Fruit fly (Drosophila melanogaster) whole organism, embryonic: ENCODE measurements around the gene CHES-1-like.
A peak's percentile ranks its signal among the peaks of the same experiment; 100 is the strongest.

ENCODE experiments used
- ATbp ChIP-seq: fragments of 200-800 bp; sonication (Bioruptor generic); optimal IDR thresholded peaks from 2 replicates; lab custom pipeline; 2017; ENCODE audit warnings: missing biosample characterization, mild to moderate bottlenecking, missing genetic modification characterization, missing genetic modification reagents
- B-H1 ChIP-seq: fragments of 200-800 bp; sonication (Bioruptor generic); IDR thresholded peaks from 3 replicates; pipeline ENCODE4 v1.3.6; 2022; ENCODE audit warnings: missing biosample characterization, missing genetic modification characterization
- CG1024 ChIP-seq: fragments of 200-800 bp; sonication (Bioruptor generic); IDR thresholded peaks from 2 replicates; pipeline ENCODE4 v1.3.6; 2022; ENCODE audit warnings: missing biosample characterization, missing genetic modification characterization
- CG10431 ChIP-seq: fragments of 200-800 bp; sonication (Bioruptor generic); optimal IDR thresholded peaks from 3 replicates; lab custom pipeline; 2018; ENCODE audit warnings: missing biosample characterization, mild to moderate bottlenecking, missing genetic modification characterization
- CG11456 ChIP-seq: fragments of 200-800 bp; sonication (Bioruptor generic); IDR thresholded peaks from 3 replicates; pipeline ENCODE4 v1.3.6; 2022; ENCODE audit warnings: missing biosample characterization, missing genetic modification characterization
- CG11723 ChIP-seq: fragments of 200-800 bp; sonication (Bioruptor generic); optimal IDR thresholded peaks from 2 replicates; lab custom pipeline; 2017; ENCODE audit warnings: missing biosample characterization, mild to moderate bottlenecking, missing genetic modification characterization
- CG12104 ChIP-seq: fragments of 200-800 bp; sonication (Bioruptor generic); optimal IDR thresholded peaks from 3 replicates; lab custom pipeline; 2016; ENCODE audit warnings: missing biosample characterization, missing genetic modification characterization
- CG12769 ChIP-seq: fragments of 200-800 bp; sonication (Bioruptor generic); optimal IDR thresholded peaks from 2 replicates; lab custom pipeline; 2019; ENCODE audit warnings: missing biosample characterization, mild to moderate bottlenecking, missing genetic modification characterization, moderate library complexity
- CG14050 ChIP-seq: fragments of 200-800 bp; sonication (Bioruptor generic); IDR thresholded peaks from 3 replicates; pipeline ENCODE4 v1.3.6; 2022; ENCODE audit warnings: missing biosample characterization, missing genetic modification characterization
- CG15514 ChIP-seq: fragments of 200-800 bp; sonication (Bioruptor generic); optimal IDR thresholded peaks from 3 replicates; lab custom pipeline; 2017; ENCODE audit warnings: missing biosample characterization, missing genetic modification characterization, mild to moderate bottlenecking, moderate library complexity, missing genetic modification reagents
- CG1603 ChIP-seq: fragments of 200-800 bp; sonication (Bioruptor generic); optimal IDR thresholded peaks from 2 replicates; lab custom pipeline; 2019; ENCODE audit warnings: missing biosample characterization, mild to moderate bottlenecking, missing genetic modification characterization, moderate library complexity
- CG16813 ChIP-seq: fragments of 200-800 bp; sonication (Bioruptor generic); IDR thresholded peaks from 3 replicates; pipeline ENCODE4 v1.3.6; 2022; ENCODE audit warnings: missing biosample characterization, missing genetic modification characterization; ENCODE audit not compliant: partially characterized antibody
- CG17359 ChIP-seq: fragments of 200-800 bp; sonication (Bioruptor generic); optimal IDR thresholded peaks from 3 replicates; lab custom pipeline; 2018; ENCODE audit warnings: missing biosample characterization, mild to moderate bottlenecking, missing genetic modification characterization, moderate library complexity
- CG17802 ChIP-seq: fragments of 200-800 bp; sonication (Bioruptor generic); optimal IDR thresholded peaks from 2 replicates; lab custom pipeline; 2018; ENCODE audit warnings: missing biosample characterization, mild to moderate bottlenecking, missing genetic modification characterization, moderate library complexity
- CG18599 ChIP-seq: fragments of 200-800 bp; sonication (Bioruptor generic); optimal IDR thresholded peaks from 3 replicates; lab custom pipeline; 2017; ENCODE audit warnings: missing biosample characterization, missing genetic modification characterization, mild to moderate bottlenecking, moderate library complexity, missing genetic modification reagents
- CG2199 ChIP-seq: fragments of 200-800 bp; sonication (Bioruptor generic); IDR thresholded peaks from 3 replicates; pipeline ENCODE4 v1.3.6; 2022; ENCODE audit warnings: missing biosample characterization, missing genetic modification characterization
- CG30403 ChIP-seq: fragments of 200-800 bp; sonication (Bioruptor generic); optimal IDR thresholded peaks from 3 replicates; lab custom pipeline; 2016; ENCODE audit warnings: missing biosample characterization, missing genetic modification characterization
- CG31388 ChIP-seq: fragments of 200-800 bp; sonication (Bioruptor generic); optimal IDR thresholded peaks from 2 replicates; lab custom pipeline; 2016; ENCODE audit warnings: missing biosample characterization, missing genetic modification characterization
- CG9797 ChIP-seq: fragments of 200-800 bp; sonication (Bioruptor generic); optimal IDR thresholded peaks from 3 replicates; lab custom pipeline; 2018; ENCODE audit warnings: missing biosample characterization, mild to moderate bottlenecking, missing genetic modification characterization
- CG9876 ChIP-seq: fragments of 200-800 bp; sonication (Bioruptor generic); optimal IDR thresholded peaks from 2 replicates; lab custom pipeline; 2016; ENCODE audit warnings: missing biosample characterization, missing genetic modification characterization
- Eip74EF ChIP-seq, 2 experiments: fragments of 200-800 bp in 1 of 2; fragments of >200 bp in 1 of 2; sonication (Bioruptor generic) in 1 of 2; optimal IDR thresholded peaks; 2 replicates each; lab custom pipeline; 2017 to 2019; ENCODE audit warnings: missing biosample characterization in 2 of 2, missing genetic modification characterization in 2 of 2, mild to moderate bottlenecking in 1 of 2, moderate library complexity in 1 of 2
- Elba2 ChIP-seq: fragments of 200-800 bp; sonication (Bioruptor generic); optimal IDR thresholded peaks from 3 replicates; lab custom pipeline; 2016; ENCODE audit warnings: missing biosample characterization, missing genetic modification characterization
- Lhr ChIP-seq: fragments of 200-800 bp; sonication (Bioruptor generic); optimal IDR thresholded peaks from 3 replicates; lab custom pipeline; 2017; ENCODE audit warnings: mild to moderate bottlenecking, missing biosample characterization, missing genetic modification reagents, missing genetic modification characterization
- Meics ChIP-seq: fragments of 200-800 bp; sonication (Bioruptor generic); optimal IDR thresholded peaks from 2 replicates; lab custom pipeline; 2017; ENCODE audit warnings: missing biosample characterization, mild to moderate bottlenecking, missing genetic modification characterization
- Mes4 ChIP-seq: fragments of 200-800 bp; sonication (Bioruptor generic); optimal IDR thresholded peaks from 2 replicates; lab custom pipeline; 2016; ENCODE audit warnings: missing biosample characterization, missing genetic modification characterization
- Mrtf ChIP-seq: fragments of 200-800 bp; sonication (Bioruptor generic); IDR thresholded peaks from 3 replicates; pipeline ENCODE4 v1.3.6; 2022; ENCODE audit warnings: missing biosample characterization, missing genetic modification characterization
- NFAT ChIP-seq: fragments of 200-800 bp; sonication (Bioruptor generic); IDR thresholded peaks from 2 replicates; pipeline ENCODE4 v1.3.6; 2022; ENCODE audit warnings: missing biosample characterization, missing genetic modification characterization
- Optix ChIP-seq: fragments of 200-800 bp; sonication (Bioruptor generic); IDR thresholded peaks from 3 replicates; pipeline ENCODE4 v1.3.6; 2022; ENCODE audit warnings: missing biosample characterization, missing genetic modification characterization
- aop ChIP-seq: fragments of 200-800 bp; sonication (Bioruptor generic); IDR thresholded peaks from 2 replicates; pipeline ENCODE4 v1.3.6; 2022; ENCODE audit warnings: missing biosample characterization, missing genetic modification characterization
- ato ChIP-seq: fragments of 200-800 bp; sonication (Bioruptor generic); IDR thresholded peaks from 2 replicates; pipeline ENCODE4 v1.3.6; 2022; ENCODE audit warnings: missing biosample characterization, missing genetic modification characterization; ENCODE audit not compliant: partially characterized antibody
- cad ChIP-seq: fragments of >200 bp; optimal IDR thresholded peaks from 2 replicates; lab custom pipeline; 2017; ENCODE audit warnings: missing biosample characterization, missing genetic modification characterization
- cas ChIP-seq: fragments of 200-800 bp; sonication (Bioruptor generic); IDR thresholded peaks from 2 replicates; pipeline ENCODE4 v1.3.6; 2022; ENCODE audit warnings: missing biosample characterization, missing genetic modification characterization
- croc ChIP-seq: fragments of 200-800 bp; sonication (Bioruptor generic); conservative IDR thresholded peaks from 3 replicates; pipeline ENCODE4 v1.3.6; 2022; ENCODE audit warnings: missing biosample characterization, missing genetic modification characterization
- crol ChIP-seq: fragments of 200-800 bp; sonication (Bioruptor generic); IDR thresholded peaks from 2 replicates; pipeline ENCODE4 v1.3.6; 2022; ENCODE audit warnings: missing biosample characterization, missing genetic modification characterization
- dpn ChIP-seq, 2 experiments: fragments of 200-800 bp; sonication (Bioruptor generic); optimal IDR thresholded peaks; 3 replicates each; lab custom pipeline; 2016; ENCODE audit warnings: missing biosample characterization in 2 of 2, missing genetic modification characterization in 2 of 2
- ham ChIP-seq: fragments of 200-800 bp; sonication (Bioruptor generic); IDR thresholded peaks from 2 replicates; pipeline ENCODE4 v1.3.6; 2022; ENCODE audit warnings: missing biosample characterization, missing genetic modification characterization
- her ChIP-seq: fragments of 200-800 bp; sonication (Bioruptor generic); optimal IDR thresholded peaks from 2 replicates; lab custom pipeline; 2016; ENCODE audit warnings: missing biosample characterization, missing genetic modification characterization
- klu ChIP-seq: fragments of 200-800 bp; sonication (Bioruptor generic); IDR thresholded peaks from 2 replicates; pipeline ENCODE4 v1.3.6; 2022; ENCODE audit warnings: missing biosample characterization, missing genetic modification characterization
- lab ChIP-seq: fragments of 200-800 bp; sonication (Bioruptor generic); optimal IDR thresholded peaks from 3 replicates; lab custom pipeline; 2017; ENCODE audit warnings: missing biosample characterization, missing genetic modification characterization, mild to moderate bottlenecking, moderate library complexity, missing genetic modification reagents
- mam ChIP-seq: fragments of 200-800 bp; sonication (Bioruptor generic); optimal IDR thresholded peaks from 3 replicates; lab custom pipeline; 2016; ENCODE audit warnings: missing biosample characterization, missing genetic modification characterization
- nau ChIP-seq: fragments of 200-800 bp; sonication (Bioruptor generic); optimal IDR thresholded peaks from 3 replicates; lab custom pipeline; 2017; ENCODE audit warnings: missing biosample characterization, mild to moderate bottlenecking, missing genetic modification characterization, missing genetic modification reagents
- pros ChIP-seq: fragments of 200-800 bp; sonication (Bioruptor generic); optimal IDR thresholded peaks from 3 replicates; lab custom pipeline; 2019; ENCODE audit warnings: missing biosample characterization, mild to moderate bottlenecking, missing genetic modification characterization, moderate library complexity
- sens ChIP-seq: fragments of 200-800 bp; sonication (Bioruptor generic); peaks from one replicate; lab custom pipeline; 2016; ENCODE audit warnings: missing biosample characterization, missing genetic modification characterization
- sna ChIP-seq: fragments of 200-800 bp; sonication (Bioruptor generic); IDR thresholded peaks from 2 replicates; pipeline ENCODE4 v1.3.6; 2022; ENCODE audit warnings: missing biosample characterization, missing genetic modification characterization; ENCODE audit not compliant: partially characterized antibody
- so ChIP-seq: fragments of 200-800 bp; sonication (Bioruptor generic); IDR thresholded peaks from 3 replicates; pipeline ENCODE4 v1.3.6; 2022; ENCODE audit warnings: missing biosample characterization, missing genetic modification characterization
- ssp ChIP-seq: fragments of 200-800 bp; sonication (Bioruptor generic); IDR thresholded peaks from 2 replicates; pipeline ENCODE4 v1.3.6; 2022; ENCODE audit warnings: missing biosample characterization, missing genetic modification characterization
- trh ChIP-seq: fragments of 200-800 bp; sonication (Bioruptor generic); optimal IDR thresholded peaks from 2 replicates; lab custom pipeline; 2016; ENCODE audit warnings: missing biosample characterization, missing genetic modification characterization
- wek ChIP-seq: fragments of 200-800 bp; sonication (Bioruptor generic); optimal IDR thresholded peaks from 3 replicates; lab custom pipeline; 2018; ENCODE audit warnings: missing biosample characterization, mild to moderate bottlenecking, missing genetic modification characterization, moderate library complexity

Gene CHES-1-like

DNA sequence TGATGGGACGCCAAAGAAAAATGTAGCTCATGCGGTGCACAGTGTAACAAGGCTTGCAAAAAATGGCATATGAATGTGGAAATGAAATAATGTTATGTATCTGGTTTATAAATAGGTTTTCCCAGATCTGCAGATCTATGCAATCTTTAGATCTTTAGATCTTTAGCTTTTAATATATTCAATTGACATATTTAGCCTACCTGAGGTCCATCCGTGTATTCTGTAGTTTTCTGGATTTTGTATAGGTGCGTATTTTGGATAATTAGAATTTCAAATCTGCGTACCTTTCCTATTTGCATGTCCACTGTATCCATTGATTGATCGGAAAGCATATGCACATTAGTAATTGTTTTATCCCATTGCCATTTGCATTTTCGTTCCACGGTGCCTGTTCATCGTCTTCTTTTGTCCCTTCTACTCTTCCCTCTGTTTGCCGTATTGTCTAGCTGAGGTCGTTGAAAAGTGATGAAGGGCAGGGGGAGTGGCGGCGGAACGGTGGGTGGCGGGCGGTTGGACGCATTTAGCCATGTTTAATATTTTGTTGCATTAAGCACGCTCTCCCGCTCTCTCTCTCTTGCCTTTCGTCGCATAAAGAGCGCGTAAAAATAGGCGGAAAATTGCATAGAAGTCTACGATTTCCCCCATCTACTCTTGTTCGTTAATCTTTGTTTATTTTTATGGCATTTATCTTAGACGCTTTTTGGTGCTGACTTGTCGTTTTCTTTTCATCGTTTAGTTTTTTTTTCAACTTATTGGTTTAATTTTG lies at the start of gene CHES-1-like (continued):
- TF ChIP-seq CG16813 (GFP tag; lab: Robert Waterston, UW) (no peak), croc (GFP tag; lab: Robert Waterston, UW) (peak; percentile 84), CG9797 (GFP tag; lab: Kevin White, UChicago) (peak; percentile 3), CG1603 (peak; percentile 55), CG12104 (GFP tag; lab: Kevin White, UChicago) (peak; percentile 85), Mrtf (GFP tag; lab: Robert Waterston, UW) (peak; percentile 66; the same call in 2 of the 3 replicates), sna (GFP tag; lab: Robert Waterston, UW) (no peak), cas (GFP tag; lab: Robert Waterston, UW) (0 out of 2 replicates have a peak, but pooled peaks have one; percentile 40), ssp (GFP tag; lab: Robert Waterston, UW) (peak; percentile 64), CG17359 (peak; percentile 88), CG1024 (GFP tag; lab: Robert Waterston, UW) (no peak), Elba2 (GFP tag; lab: Kevin White, UChicago) (peak; percentile 45), CG14050 (GFP tag; lab: Robert Waterston, UW) (peak; percentile 65), nau (GFP tag; lab: Kevin White, UChicago) (peak; percentile 91), klu (GFP tag; lab: Robert Waterston, UW) (peak; percentile 78), CG15514 (peak; percentile 46), Mes4 (GFP tag; lab: Kevin White, UChicago) (peak; percentile 89), ATbp (GFP tag; lab: Kevin White, UChicago) (peak; percentile 84), CG11456 (peak; percentile 71; the same call in 2 of the 3 replicates), CG2199 (GFP tag; lab: Robert Waterston, UW) (0 out of 3 replicates have a peak, but pooled peaks have one; percentile 41), Optix (GFP tag; lab: Robert Waterston, UW) (peak; percentile 75; the same call in 2 of the 3 replicates), ham (GFP tag; lab: Robert Waterston, UW) (no peak), lab (peak; percentile 91), CG9876 (GFP tag; lab: Kevin White, UChicago) (peak; percentile 81), NFAT (GFP tag; lab: Robert Waterston, UW) (peak; percentile 47; the same call in 1 of the 2 replicates), crol (GFP tag; lab: Robert Waterston, UW) (peak; percentile 96), Eip74EF (GFP tag; optimal IDR thresholded peaks at IDR 0.05; lab: Kevin White, UChicago) (peak in 1 of 2 experiments; percentile 94), CG30403 (GFP tag; lab: Kevin White, UChicago) (peak; percentile 95), sens (GFP tag; lab: Kevin White, UChicago) (peak; percentile 99), B-H1 (GFP tag; lab: Robert Waterston, UW) (peak; percentile 68), CG12769 (tag; lab: Kevin White, UChicago) (peak; percentile 62), ato (GFP tag; lab: Robert Waterston, UW) (no peak), pros (peak; percentile 53), so (GFP tag; lab: Robert Waterston, UW) (peak; percentile 84; the same call in 2 of the 3 replicates), CG10431 (GFP tag; lab: Kevin White, UChicago) (peak; percentile 74), CG18599 (GFP tag; lab: Kevin White, UChicago) (peak; percentile 88), CG17802 (tag; lab: Kevin White, UChicago) (peak; percentile 45), trh (GFP tag; lab: Kevin White, UChicago) (peak; percentile 82), wek (no peak), dpn (GFP tag; optimal IDR thresholded peaks at IDR 0.05; lab: Kevin White, UChicago) (peak; percentile 91 to 93), cad (no peak), Meics (GFP tag; lab: Kevin White, UChicago) (peak; percentile 92), aop (GFP tag; lab: Robert Waterston, UW) (0 out of 2 replicates have a peak, but pooled peaks have one; percentile 40), her (GFP tag; lab: Kevin White, UChicago) (peak; percentile 85), Lhr (peak; percentile 77), mam (GFP tag; lab: Kevin White, UChicago) (peak; percentile 87), CG11723 (GFP tag; lab: Kevin White, UChicago) (peak; percentile 89), CG31388 (GFP tag; lab: Kevin White, UChicago) (peak; percentile 68)
